Fruit fly (Drosophila melanogaster): ENCODE results near the gene mtTFB1.

- TF ChIP-seq lz (GFP tag; optimal IDR thresholded peaks at IDR 0.05) (no peak), CG3032 (tag; optimal IDR thresholded peaks at IDR 0.05) (no peak)
Measured at dm6 chr3L:11680298-11680697, 28.5 kb upstream of the mtTFB1 start, which contains the start of gene CG32085.
